Worm (Caenorhabditis elegans): Measurements from ENCODE around the gene F52E1.9.

F52E1.9 gene

DNA sequence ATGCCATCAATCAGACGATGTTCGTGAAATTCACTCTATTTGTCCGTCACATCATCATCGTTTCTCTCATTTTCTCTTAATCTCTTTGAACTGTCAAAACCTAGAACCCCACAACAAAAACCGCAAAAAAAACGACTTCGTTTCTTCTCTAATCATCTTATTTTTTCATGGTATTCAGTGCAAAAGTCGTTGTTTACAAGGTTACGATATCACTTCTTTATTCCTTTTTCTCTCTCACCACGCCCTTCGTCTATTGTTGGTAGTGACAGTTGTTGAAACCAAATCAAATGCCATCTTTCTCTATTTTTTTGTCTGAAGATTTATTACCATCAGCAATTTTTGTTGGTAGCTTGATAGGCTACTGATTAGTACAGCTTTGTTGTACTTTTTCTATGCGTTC is 46.8 kb upstream of the F52E1.9 start (continued):
- TF ChIP-seq ceh-20 (GFP tag; IDR thresholded peaks at IDR 0.05) (0 out of 2 replicates have a peak, but pooled peaks have one; percentile 47), lsy-2 (tag; optimal IDR thresholded peaks at IDR 0.05) (no peak), nhr-41 (GFP tag; IDR thresholded peaks at IDR 0.05) (no peak), jun-1 (tag; optimal IDR thresholded peaks at IDR 0.05) (no peak), ceh-62 (tag; optimal IDR thresholded peaks at IDR 0.05) (no peak), snpc-4 (tag; optimal IDR thresholded peaks at IDR 0.05) (no peak), nhr-25 (tag; optimal IDR thresholded peaks at IDR 0.05; ENCODE audit: borderline replicate concordance, insufficient read depth) (peak; percentile 27), dmd-6 (GFP tag; IDR thresholded peaks at IDR 0.05) (peak; percentile 33), T26A8.4 (GFP tag; IDR thresholded peaks at IDR 0.05) (no peak), madf-9 (GFP tag; conservative IDR thresholded peaks at IDR 0.05) (no peak), spr-3 (GFP tag; optimal IDR thresholded peaks at IDR 0.05) (no peak), ztf-7 (tag; optimal IDR thresholded peaks at IDR 0.05) (no peak), lin-1 (GFP tag; IDR thresholded peaks at IDR 0.05) (no peak), mep-1 (tag; optimal IDR thresholded peaks at IDR 0.05) (no peak), Y105C5A.15 (GFP tag; IDR thresholded peaks at IDR 0.05) (no peak), R02D3.7 (tag; optimal IDR thresholded peaks at IDR 0.05) (no peak), cey-2 (tag; optimal IDR thresholded peaks at IDR 0.05; ENCODE audit: borderline replicate concordance, insufficient read depth) (peak; percentile 39), nhr-102 (tag; optimal IDR thresholded peaks at IDR 0.05) (no peak), pha-4 (GFP tag; IDR thresholded peaks at IDR 0.05) (no peak), pha-4 (tag; optimal IDR thresholded peaks at IDR 0.05) (no peak), nhr-77 (tag; optimal IDR thresholded peaks at IDR 0.05) (no peak), ztf-11 (tag; optimal IDR thresholded peaks at IDR 0.05) (no peak), nhr-111 (GFP tag; optimal IDR thresholded peaks at IDR 0.05) (no peak), mxl-3 (GFP tag; optimal IDR thresholded peaks at IDR 0.05) (no peak), lin-13 (GFP tag; optimal IDR thresholded peaks at IDR 0.05) (no peak), Y5F2A.4 (GFP tag; optimal IDR thresholded peaks at IDR 0.05) (no peak), duxl-1 (tag; optimal IDR thresholded peaks at IDR 0.05; ENCODE audit: poor library complexity) (no peak), rbr-2 (tag; optimal IDR thresholded peaks at IDR 0.05) (no peak), hif-1 (tag; optimal IDR thresholded peaks at IDR 0.05) (no peak), zfp-3 (GFP tag; conservative IDR thresholded peaks at IDR 0.05) (no peak), arid-1 (GFP tag; conservative IDR thresholded peaks at IDR 0.05) (no peak), unc-39 (tag; optimal IDR thresholded peaks at IDR 0.05) (no peak), Y48G9A.11 (GFP tag; IDR thresholded peaks at IDR 0.05) (no peak), lin-29 (GFP tag; IDR thresholded peaks at IDR 0.05) (no peak), aly-2 (tag; optimal IDR thresholded peaks at IDR 0.05) (no peak), mdl-1 (tag; optimal IDR thresholded peaks at IDR 0.05) (peak in 1 of 2 experiments; percentile 42), ctbp-1 (GFP tag; IDR thresholded peaks at IDR 0.05) (no peak), unc-62 (GFP tag; optimal IDR thresholded peaks at IDR 0.05 in 1 of 2) (peak in 1 of 2 experiments; percentile 99), unc-62 (tag; optimal IDR thresholded peaks at IDR 0.05) (no peak), dve-1 (tag; optimal IDR thresholded peaks at IDR 0.05; ENCODE audit: insufficient read depth) (peak; percentile 51), fos-1 (tag; optimal IDR thresholded peaks at IDR 0.05) (no peak), spr-1 (tag; optimal IDR thresholded peaks at IDR 0.05) (no peak), lin-38 (GFP tag; IDR thresholded peaks at IDR 0.05) (no peak), ZK337.2 (GFP tag; IDR thresholded peaks at IDR 0.05) (no peak), dmd-9 (GFP tag; IDR thresholded peaks at IDR 0.05) (no peak), nhr-11 (tag; optimal IDR thresholded peaks at IDR 0.05) (no peak), hlh-30 (tag; optimal IDR thresholded peaks at IDR 0.05; ENCODE audit: insufficient read depth) (no peak), daf-12 (tag; optimal IDR thresholded peaks at IDR 0.05) (no peak), dpl-1 (GFP tag; optimal IDR thresholded peaks at IDR 0.05) (no peak), zip-11 (GFP tag; IDR thresholded peaks at IDR 0.05) (no peak), F49E8.2 (tag; optimal IDR thresholded peaks at IDR 0.05; ENCODE audit: borderline replicate concordance) (no peak), nhr-28 (tag; optimal IDR thresholded peaks at IDR 0.05) (peak; percentile 67)
